Worm (Caenorhabditis elegans): Measurements from ENCODE around the gene Y39B6A.13.

The Y39B6A.13 gene

DNA sequence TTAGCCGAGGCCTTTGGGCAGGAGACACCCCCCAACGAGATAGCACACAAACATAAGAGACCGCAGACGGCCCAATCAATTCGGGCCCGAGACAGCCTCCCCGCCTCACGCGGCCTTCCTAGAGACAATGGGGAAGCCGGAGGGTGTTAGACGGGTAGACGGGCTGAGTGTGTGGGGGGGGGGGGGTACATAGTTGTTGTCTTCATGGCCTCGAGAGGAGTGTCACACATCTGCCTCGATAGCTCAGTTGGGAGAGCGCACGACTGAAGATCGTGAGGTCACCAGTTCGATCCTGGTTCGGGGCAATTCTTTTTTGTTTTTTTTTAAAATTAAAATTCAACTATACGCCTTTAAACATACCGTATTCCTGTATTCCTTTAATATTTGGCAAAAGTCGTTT is 6.6 kb upstream of the Y39B6A.13 start (continued):
- TF ChIP-seq hlh-6 (tag; optimal IDR thresholded peaks at IDR 0.05) = peak; percentile 66
- no peak for TF ChIP-seq elt-4 (tag; optimal IDR thresholded peaks at IDR 0.05)
- peak; percentile 48 for TF ChIP-seq tbx-2 (tag; optimal IDR thresholded peaks at IDR 0.05)
- TF ChIP-seq nhr-232 (tag; optimal IDR thresholded peaks at IDR 0.05) = peak; percentile 51
- TF ChIP-seq ttx-3 (tag; optimal IDR thresholded peaks at IDR 0.05) = peak; percentile 69
- peak; percentile 34 for TF ChIP-seq rnt-1 (tag; optimal IDR thresholded peaks at IDR 0.05)
- peak; percentile 43 for TF ChIP-seq eyg-1 (tag; optimal IDR thresholded peaks at IDR 0.05)
- TF ChIP-seq ceh-2 (tag; optimal IDR thresholded peaks at IDR 0.05) = peak; percentile 30
- peak; percentile 63 for TF ChIP-seq madf-2 (tag; optimal IDR thresholded peaks at IDR 0.05)
- TF ChIP-seq hlh-30 (tag; optimal IDR thresholded peaks at IDR 0.05; ENCODE audit: insufficient read depth) = peak; percentile 81
- TF ChIP-seq ahr-1 (tag; optimal IDR thresholded peaks at IDR 0.05) = peak; percentile 28
- TF ChIP-seq ceh-19 (GFP tag; optimal IDR thresholded peaks at IDR 0.05) = peak; percentile 76
- TF ChIP-seq ama-1 (optimal IDR thresholded peaks at IDR 0.05) = no peak
- TF ChIP-seq hlh-8 (tag; optimal IDR thresholded peaks at IDR 0.05) = peak; percentile 6
- TF ChIP-seq pag-3 (tag; optimal IDR thresholded peaks at IDR 0.05; ENCODE audit: borderline replicate concordance) = peak; percentile 18
- peak; percentile 65 for TF ChIP-seq hlh-13 (GFP tag; optimal IDR thresholded peaks at IDR 0.05)
- no peak for TF ChIP-seq ceh-30 (tag; optimal IDR thresholded peaks at IDR 0.05)
- TF ChIP-seq ceh-24 (tag; optimal IDR thresholded peaks at IDR 0.05) = peak; percentile 13
- peak; percentile 71 for TF ChIP-seq pat-9 (tag; optimal IDR thresholded peaks at IDR 0.05)
- peak; percentile 65 for TF ChIP-seq sox-4 (tag; optimal IDR thresholded peaks at IDR 0.05)
- TF ChIP-seq T23F11.4 (GFP tag; optimal IDR thresholded peaks at IDR 0.05) = peak; percentile 58
- TF ChIP-seq tbx-7 (tag; optimal IDR thresholded peaks at IDR 0.05) = no peak
- TF ChIP-seq lim-6 (tag; optimal IDR thresholded peaks at IDR 0.05) = no peak
- TF ChIP-seq odd-2 (tag; optimal IDR thresholded peaks at IDR 0.05) = no peak
- peak; percentile 21 for TF ChIP-seq ceh-34 (tag; optimal IDR thresholded peaks at IDR 0.05)
- TF ChIP-seq C08G9.2 (tag; optimal IDR thresholded peaks at IDR 0.05) = peak; percentile 50
- peak; percentile 69 for TF ChIP-seq ceh-48 (tag; optimal IDR thresholded peaks at IDR 0.05)
- TF ChIP-seq sdc-2 (tag; optimal IDR thresholded peaks at IDR 0.05) = peak; percentile 53
- peak; percentile 64 for TF ChIP-seq Y22D7AL.16 (tag; optimal IDR thresholded peaks at IDR 0.05)
- peak; percentile 38 for TF ChIP-seq dve-1 (tag; optimal IDR thresholded peaks at IDR 0.05)
- TF ChIP-seq unc-55 (GFP tag; optimal IDR thresholded peaks at IDR 0.05) = no peak
- no peak for TF ChIP-seq pax-1 (tag; optimal IDR thresholded peaks at IDR 0.05)
- TF ChIP-seq nfya-1 (tag; optimal IDR thresholded peaks at IDR 0.05) = peak; percentile 53
- peak; percentile 54 for TF ChIP-seq sox-2 (GFP tag; IDR thresholded peaks at IDR 0.05)
- TF ChIP-seq ceh-18 (tag; optimal IDR thresholded peaks at IDR 0.05) = peak; percentile 44
- TF ChIP-seq dmd-4 (tag; optimal IDR thresholded peaks at IDR 0.05; ENCODE audit: borderline replicate concordance) = no peak

DNA sequence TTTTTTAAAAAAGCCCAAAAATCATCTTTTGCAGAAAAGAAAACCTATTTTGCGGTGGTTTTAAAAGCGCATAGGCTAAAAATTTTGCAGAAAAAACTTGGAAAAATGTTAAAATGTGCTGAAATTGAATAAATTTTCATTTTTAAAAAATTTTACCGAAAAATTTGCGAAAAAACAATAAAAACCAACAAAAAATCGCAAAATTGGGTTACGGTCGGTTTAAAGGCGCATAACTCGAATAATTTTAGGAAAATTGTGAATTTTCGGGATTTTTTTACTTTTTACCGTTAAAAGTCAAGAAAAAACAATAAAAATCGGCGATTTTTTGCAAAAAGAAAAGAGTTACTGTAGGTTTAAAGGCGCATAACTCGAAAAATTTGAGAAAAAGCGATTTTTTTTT is 6.0 kb upstream of the Y39B6A.13 start:
- TF ChIP-seq ceh-34 (tag; optimal IDR thresholded peaks at IDR 0.05) (no peak), ahr-1 (tag; optimal IDR thresholded peaks at IDR 0.05) (no peak), ceh-2 (tag; optimal IDR thresholded peaks at IDR 0.05) (no peak), nhr-11 (tag; optimal IDR thresholded peaks at IDR 0.05) (no peak), dmd-4 (tag; optimal IDR thresholded peaks at IDR 0.05; ENCODE audit: borderline replicate concordance) (no peak)

DNA sequence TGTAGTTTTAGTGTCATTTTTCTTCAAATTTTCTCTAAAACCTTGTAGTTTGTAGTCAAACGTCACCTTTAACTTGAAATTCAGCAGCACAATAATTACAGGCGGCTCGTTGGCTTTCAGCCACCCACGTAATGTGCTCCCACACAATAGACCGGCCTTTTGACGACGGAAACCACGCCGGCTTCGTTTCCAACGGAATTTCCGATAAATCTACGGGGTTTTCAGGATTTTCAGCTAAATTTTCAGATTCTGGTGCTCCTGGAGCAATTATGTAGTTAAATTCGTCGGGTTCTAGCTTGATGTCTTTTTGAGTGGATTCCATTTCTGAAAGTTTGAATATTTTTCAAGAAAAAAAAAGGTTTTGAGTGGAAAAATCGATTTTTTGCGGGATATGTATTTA is 5.4 kb upstream of the Y39B6A.13 start, which contains the start of gene bed-1:
Gene bed-1 (minus strand): TSS at position 337 of the 400 bp plus-strand sequence.
- no peak for TF ChIP-seq ztf-16 (tag; optimal IDR thresholded peaks at IDR 0.05)
- no peak for TF ChIP-seq hlh-8 (tag; optimal IDR thresholded peaks at IDR 0.05)
- no peak for TF ChIP-seq ref-2 (tag; optimal IDR thresholded peaks at IDR 0.05)
- TF ChIP-seq hlh-6 (tag; optimal IDR thresholded peaks at IDR 0.05) = no peak
- no peak for TF ChIP-seq ahr-1 (tag; optimal IDR thresholded peaks at IDR 0.05)
- TF ChIP-seq nhr-11 (tag; optimal IDR thresholded peaks at IDR 0.05) = no peak
- TF ChIP-seq unc-3 (GFP tag; conservative IDR thresholded peaks at IDR 0.05) = no peak
- no peak for TF ChIP-seq unc-3 (tag; optimal IDR thresholded peaks at IDR 0.05)
- TF ChIP-seq pha-4 (tag; optimal IDR thresholded peaks at IDR 0.05) = no peak
- TF ChIP-seq ceh-30 (tag; optimal IDR thresholded peaks at IDR 0.05) = no peak
- no peak for TF ChIP-seq pag-3 (tag; optimal IDR thresholded peaks at IDR 0.05; ENCODE audit: borderline replicate concordance)
- no peak for TF ChIP-seq pha-2 (tag; optimal IDR thresholded peaks at IDR 0.05)
- TF ChIP-seq ceh-31 (tag; optimal IDR thresholded peaks at IDR 0.05) = no peak
- TF ChIP-seq ceh-6 (GFP tag; optimal IDR thresholded peaks at IDR 0.05) = no peak
- no peak for TF ChIP-seq ttx-3 (tag; optimal IDR thresholded peaks at IDR 0.05)
- no peak for TF ChIP-seq ama-1 (optimal IDR thresholded peaks at IDR 0.05)
- TF ChIP-seq unc-55 (GFP tag; optimal IDR thresholded peaks at IDR 0.05) = no peak
- no peak for TF ChIP-seq K02D7.2 (tag; optimal IDR thresholded peaks at IDR 0.05)
- TF ChIP-seq sox-2 (GFP tag; IDR thresholded peaks at IDR 0.05) = no peak
- no peak for TF ChIP-seq syd-9 (tag; optimal IDR thresholded peaks at IDR 0.05)
- TF ChIP-seq ceh-2 (tag; optimal IDR thresholded peaks at IDR 0.05) = no peak
